Worm (Caenorhabditis elegans) whole organism, young adult: ENCODE data around the gene gcy-31.
A peak's percentile ranks its signal among the peaks of the same experiment; 100 is the strongest.

ENCODE experiments used
- B0261.1 ChIP-seq: sonication (generic microtip); optimal IDR thresholded peaks from 2 replicates; lab custom pipeline; 2016; ENCODE audit warnings: mild to moderate bottlenecking, missing genetic modification characterization, moderate library complexity, missing compliant biosample characterization
- C06A6.2 ChIP-seq: fragments of 200-800 bp; sonication (Bioruptor generic); conservative IDR thresholded peaks from 2 replicates; pipeline ENCODE4 v1.3.6; 2022; ENCODE audit warnings: missing genetic modification characterization, missing compliant biosample characterization
- C17E4.6 ChIP-seq: fragments of 200-800 bp; sonication (Bioruptor generic); IDR thresholded peaks from 2 replicates; pipeline ENCODE4 v1.3.6; 2022; ENCODE audit warnings: missing genetic modification reagents, missing genetic modification characterization, missing compliant biosample characterization
- F10E7.11 ChIP-seq: sonication (generic microtip); optimal IDR thresholded peaks from 2 replicates; lab custom pipeline; 2017; ENCODE audit warnings: mild to moderate bottlenecking, missing genetic modification characterization, moderate library complexity, missing compliant biosample characterization
- F23B12.7 ChIP-seq: sonication (generic microtip); optimal IDR thresholded peaks from 2 replicates; lab custom pipeline; 2017; ENCODE audit warnings: missing genetic modification characterization, mild to moderate bottlenecking, missing compliant biosample characterization, antibody characterized with exemption, moderate library complexity; ENCODE audit not compliant: insufficient read depth
- F33H1.4 ChIP-seq: fragments of 200-800 bp; sonication (Bioruptor generic); IDR thresholded peaks from 2 replicates; pipeline ENCODE4 v1.3.6; 2022; ENCODE audit warnings: missing genetic modification reagents, missing genetic modification characterization, missing compliant biosample characterization
- F55B11.4 ChIP-seq: sonication (generic microtip); optimal IDR thresholded peaks from 2 replicates; lab custom pipeline; 2016; ENCODE audit warnings: missing compliant biosample characterization, missing genetic modification characterization, borderline replicate concordance; ENCODE audit not compliant: insufficient read depth
- F57A8.1 ChIP-seq: fragments of 200-800 bp; sonication (Bioruptor generic); optimal IDR thresholded peaks from 2 replicates; lab custom pipeline; 2018; ENCODE audit warnings: mild to moderate bottlenecking, missing genetic modification characterization, moderate library complexity, missing compliant biosample characterization
- F57C9.4 ChIP-seq: sonication (generic microtip); optimal IDR thresholded peaks from 2 replicates; lab custom pipeline; 2017; ENCODE audit warnings: mild to moderate bottlenecking, missing genetic modification characterization, missing compliant biosample characterization
- Y95B8A.8 ChIP-seq: fragments of 200-800 bp; sonication (Bioruptor generic); IDR thresholded peaks from 2 replicates; pipeline ENCODE4 v1.3.6; 2022; ENCODE audit warnings: missing genetic modification reagents, missing genetic modification characterization, missing compliant biosample characterization
- ZK185.1 ChIP-seq: sonication (generic microtip); optimal IDR thresholded peaks from 2 replicates; lab custom pipeline; 2016; ENCODE audit warnings: mild to moderate bottlenecking, missing genetic modification characterization, missing compliant biosample characterization; ENCODE audit not compliant: poor library complexity, severe bottlenecking
- akir-1 ChIP-seq: fragments of 200-800 bp; sonication (Bioruptor generic); optimal IDR thresholded peaks from 2 replicates; lab custom pipeline; 2018; ENCODE audit warnings: mild to moderate bottlenecking, missing genetic modification characterization, moderate library complexity, missing compliant biosample characterization
- athp-1 ChIP-seq: sonication (generic microtip); optimal IDR thresholded peaks from 2 replicates; lab custom pipeline; 2017; ENCODE audit warnings: mild to moderate bottlenecking, missing genetic modification characterization, missing compliant biosample characterization
- attf-6 ChIP-seq: fragments of 200-800 bp; sonication (Bioruptor generic); IDR thresholded peaks from 2 replicates; pipeline ENCODE4 v1.3.6; 2022; ENCODE audit warnings: missing genetic modification reagents, missing genetic modification characterization, missing compliant biosample characterization
- ccch-3 ChIP-seq: fragments of 200-800 bp; sonication (Bioruptor generic); optimal IDR thresholded peaks from 2 replicates; lab custom pipeline; 2018; ENCODE audit warnings: mild to moderate bottlenecking, missing genetic modification characterization, missing compliant biosample characterization
- ceh-58 ChIP-seq: fragments of 200-800 bp; sonication (Bioruptor generic); IDR thresholded peaks from 2 replicates; pipeline ENCODE4 v1.3.6; 2022; ENCODE audit warnings: missing genetic modification characterization, missing compliant biosample characterization
- dox-1 ChIP-seq: fragments of 200-800 bp; sonication (Bioruptor generic); IDR thresholded peaks from 2 replicates; pipeline ENCODE4 v1.3.6; 2022; ENCODE audit warnings: missing genetic modification reagents, missing genetic modification characterization, missing compliant biosample characterization
- dpl-1 ChIP-seq: fragments of 150-350 bp; optimal IDR thresholded peaks from 2 replicates; lab custom pipeline; 2014; ENCODE audit warnings: missing biosample characterization, missing genetic modification reagents, missing genetic modification characterization
- ets-4 ChIP-seq: fragments of 200-800 bp; sonication (Bioruptor generic); optimal IDR thresholded peaks from 2 replicates; lab custom pipeline; 2018; ENCODE audit warnings: mild to moderate bottlenecking, missing genetic modification characterization, missing compliant biosample characterization
- let-607 ChIP-seq, 2 experiments: fragments of 200-800 bp in 1 of 2; sonication (Bioruptor generic) in 1 of 2; sonication (generic microtip) in 1 of 2; optimal IDR thresholded peaks; 2 replicates each; lab custom pipeline; 2016 to 2018; ENCODE audit warnings: mild to moderate bottlenecking in 2 of 2, missing compliant biosample characterization in 2 of 2, missing genetic modification characterization in 2 of 2, moderate library complexity in 2 of 2, missing genotype in 1 of 2
- lin-26 ChIP-seq: fragments of 200-800 bp; sonication (Bioruptor generic); IDR thresholded peaks from 2 replicates; pipeline ENCODE4 v1.3.6; 2022; ENCODE audit warnings: missing genetic modification reagents, missing genetic modification characterization, missing compliant biosample characterization
- lsl-1 ChIP-seq: fragments of 200-800 bp; sonication (Bioruptor generic); optimal IDR thresholded peaks from 2 replicates; lab custom pipeline; 2018; ENCODE audit warnings: mild to moderate bottlenecking, missing genetic modification characterization, moderate library complexity, missing compliant biosample characterization
- madf-10 ChIP-seq: sonication (generic microtip); optimal IDR thresholded peaks from 2 replicates; lab custom pipeline; 2016; ENCODE audit warnings: mild to moderate bottlenecking, missing genetic modification characterization, missing compliant biosample characterization
- madf-3 ChIP-seq: fragments of 200-800 bp; sonication (Bioruptor generic); IDR thresholded peaks from 2 replicates; pipeline ENCODE4 v1.3.6; 2022; ENCODE audit warnings: missing genetic modification reagents, missing genetic modification characterization, missing compliant biosample characterization
- nhr-120 ChIP-seq: fragments of 200-800 bp; sonication (Bioruptor generic); IDR thresholded peaks from 2 replicates; pipeline ENCODE4 v1.3.6; 2022; ENCODE audit warnings: missing genetic modification characterization, missing compliant biosample characterization
- nhr-179 ChIP-seq: sonication (generic microtip); optimal IDR thresholded peaks from 2 replicates; lab custom pipeline; 2016; ENCODE audit warnings: mild to moderate bottlenecking, missing genetic modification characterization, missing compliant biosample characterization
- pha-4 ChIP-seq: fragments of 150-350 bp; sonication (generic microtip); optimal IDR thresholded peaks from 2 replicates; lab custom pipeline; 2014; ENCODE audit warnings: missing biosample characterization, missing genetic modification reagents, missing genetic modification characterization
- rcor-1 ChIP-seq: fragments of 200-800 bp; sonication (Bioruptor generic); IDR thresholded peaks from 2 replicates; pipeline ENCODE4 v1.3.6; 2022; ENCODE audit warnings: missing genetic modification reagents, missing genetic modification characterization, missing compliant biosample characterization
- rec-8 ChIP-seq, 2 experiments: sonication (generic microtip); optimal IDR thresholded peaks; 2 replicates each; lab custom pipeline; 2016; ENCODE audit warnings: mild to moderate bottlenecking in 2 of 2, missing genetic modification characterization in 2 of 2, missing genetic modification reagents in 2 of 2, missing genotype in 2 of 2, missing biosample characterization in 1 of 2, missing compliant biosample characterization in 1 of 2, moderate library complexity in 1 of 2
- repo-1 ChIP-seq: sonication (generic microtip); optimal IDR thresholded peaks from 2 replicates; lab custom pipeline; 2017; ENCODE audit warnings: mild to moderate bottlenecking, missing genetic modification characterization, missing compliant biosample characterization
- rpc-1 ChIP-seq, 2 experiments: fragments of 150-350 bp in 1 of 2; sonication (generic microtip) in 1 of 2; optimal IDR thresholded peaks; 2 replicates each; lab custom pipeline; 2014 to 2018; ENCODE audit warnings: missing biosample characterization in 1 of 2, missing genetic modification characterization in 1 of 2, missing genetic modification reagents in 1 of 2, missing genotype in 1 of 2
- sptf-2 ChIP-seq: fragments of 200-800 bp; sonication (Bioruptor generic); optimal IDR thresholded peaks from 2 replicates; lab custom pipeline; 2018; ENCODE audit warnings: mild to moderate bottlenecking, missing genetic modification characterization, missing compliant biosample characterization
- zfh-2 ChIP-seq: fragments of 200-800 bp; sonication (Bioruptor generic); conservative IDR thresholded peaks from 2 replicates; pipeline ENCODE4 v1.3.6; 2022; ENCODE audit warnings: missing genetic modification reagents, missing genetic modification characterization, missing compliant biosample characterization
- ztf-28 ChIP-seq: fragments of 200-800 bp; sonication (Bioruptor generic); IDR thresholded peaks from 2 replicates; pipeline ENCODE4 v1.3.6; 2022; ENCODE audit warnings: missing genetic modification reagents, missing genetic modification characterization, missing compliant biosample characterization

gcy-31 gene

ce11 chrX:2432459-2432858, 5.2 kb upstream of the gcy-31 start (continued):
- no peak for TF ChIP-seq rpc-1 (optimal IDR thresholded peaks at IDR 0.05; lab: Kevin White, UChicago)
- TF ChIP-seq rpc-1 (tag; optimal IDR thresholded peaks at IDR 0.05; lab: Kevin White, UChicago), result no peak
- no peak for TF ChIP-seq sptf-2
- no peak for TF ChIP-seq ets-4
- no peak for TF ChIP-seq pha-4 (tag; lab: Kevin White, UChicago)
- no peak for TF ChIP-seq C17E4.6 (GFP tag; lab: Robert Waterston, UW)
- TF ChIP-seq C06A6.2 (GFP tag; lab: Robert Waterston, UW), result no peak
- TF ChIP-seq athp-1 (tag; lab: Kevin White, UChicago), result no peak
- TF ChIP-seq lin-26 (GFP tag; lab: Robert Waterston, UW), result 0 out of 2 replicates have a peak, but pooled peaks have one; percentile 14
- TF ChIP-seq dpl-1 (GFP tag; lab: Kevin White, UChicago), result no peak
- TF ChIP-seq repo-1, result no peak
- TF ChIP-seq madf-10, result peak; percentile 10
- TF ChIP-seq F57A8.1 (GFP tag; lab: Kevin White, UChicago), result no peak
- TF ChIP-seq Y95B8A.8, result no peak
- no peak for TF ChIP-seq lsl-1 (GFP tag; lab: Kevin White, UChicago)

ce11 chrX:2430317-2430716, 3.0 kb upstream of the gcy-31 start:
- TF ChIP-seq F10E7.11 (tag; lab: Kevin White, UChicago), result no peak
- TF ChIP-seq ztf-28, result no peak
- TF ChIP-seq nhr-120 (GFP tag; lab: Robert Waterston, UW), result no peak

ce11 chrX:2426932-2427331, 372 bp downstream of the gcy-31 start:
- no peak for TF ChIP-seq attf-6 (GFP tag; lab: Robert Waterston, UW)
- no peak for TF ChIP-seq F33H1.4 (GFP tag; lab: Robert Waterston, UW)
- TF ChIP-seq rcor-1, result no peak
- no peak for TF ChIP-seq lsl-1 (GFP tag; lab: Kevin White, UChicago)
- no peak for TF ChIP-seq ccch-3
- TF ChIP-seq B0261.1 (tag; lab: Kevin White, UChicago), result no peak
- TF ChIP-seq dox-1 (GFP tag; lab: Robert Waterston, UW), result no peak
- no peak for TF ChIP-seq madf-3 (GFP tag; lab: Robert Waterston, UW)
- no peak for TF ChIP-seq ceh-58 (GFP tag; lab: Robert Waterston, UW)
- no peak for TF ChIP-seq zfh-2 (GFP tag; lab: Robert Waterston, UW)
- no peak for TF ChIP-seq F23B12.7 (tag; lab: Kevin White, UChicago)
- no peak for TF ChIP-seq akir-1 (GFP tag; lab: Kevin White, UChicago)
- TF ChIP-seq nhr-179 (tag; lab: Kevin White, UChicago), result no peak
- no peak for TF ChIP-seq rec-8 (tag; optimal IDR thresholded peaks at IDR 0.05; lab: Kevin White, UChicago)
- TF ChIP-seq ZK185.1, result no peak
- no peak for TF ChIP-seq let-607 (tag; optimal IDR thresholded peaks at IDR 0.05; lab: Kevin White, UChicago)
- TF ChIP-seq F55B11.4 (tag; lab: Kevin White, UChicago), result no peak

ce11 chrX:2425284-2425683, 2.0 kb downstream of the gcy-31 start:
- no peak for TF ChIP-seq F57C9.4 (tag; lab: Kevin White, UChicago)
